Fruit fly (Drosophila melanogaster): ENCODE measurements around the gene cDIP.

cDIP gene

dm6 chr3R:21195210-21195967, 34.5 kb upstream of the cDIP start:
- peak; percentile 18 for TF ChIP-seq ey (GFP tag; optimal IDR thresholded peaks at IDR 0.05)
- no peak for TF ChIP-seq tai (GFP tag; optimal IDR thresholded peaks at IDR 0.05)
- TF ChIP-seq h (GFP tag; optimal IDR thresholded peaks at IDR 0.05): peak; percentile 18
- no peak for TF ChIP-seq jim (GFP tag; optimal IDR thresholded peaks at IDR 0.05)
- no peak for TF ChIP-seq Rel (GFP tag; optimal IDR thresholded peaks at IDR 0.05)
- TF ChIP-seq Rel (tag; optimal IDR thresholded peaks at IDR 0.05): no peak
- TF ChIP-seq Sp1 (GFP tag; optimal IDR thresholded peaks at IDR 0.05): no peak
- peak; percentile 3 for TF ChIP-seq rgr (GFP tag; optimal IDR thresholded peaks at IDR 0.05)
- TF ChIP-seq br (GFP tag; optimal IDR thresholded peaks at IDR 0.05): peak; percentile 10
- TF ChIP-seq Mio (GFP tag; optimal IDR thresholded peaks at IDR 0.05): no peak
- no peak for TF ChIP-seq HLH106 (tag; optimal IDR thresholded peaks at IDR 0.05)
- TF ChIP-seq OdsH (GFP tag; optimal IDR thresholded peaks at IDR 0.05): no peak
- TF ChIP-seq brk (GFP tag; optimal IDR thresholded peaks at IDR 0.05): no peak
- no peak for TF ChIP-seq Hnf4 (GFP tag; optimal IDR thresholded peaks at IDR 0.05)
- peak in 1 of 2 experiments; percentile 32 for TF ChIP-seq foxo (GFP tag; optimal IDR thresholded peaks at IDR 0.05)

DNA sequence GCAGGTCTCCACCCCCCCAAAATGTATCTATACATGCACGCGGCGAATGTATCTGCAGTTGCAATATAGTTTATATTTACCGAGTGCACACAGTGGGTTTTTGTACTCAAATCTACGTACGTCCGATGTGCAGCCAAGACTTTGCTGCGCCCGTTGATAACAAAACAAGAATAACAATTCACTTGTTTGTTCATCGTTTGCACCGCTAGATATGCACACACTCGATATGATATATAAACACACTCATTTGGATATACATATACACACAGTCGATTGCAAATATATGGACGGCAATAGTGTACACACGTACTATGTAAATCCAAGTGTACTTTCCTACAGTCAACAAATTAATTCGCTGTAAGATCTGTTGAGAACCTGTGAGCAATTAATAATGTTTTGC, 32.9 kb upstream of the cDIP start:
- no peak for TF ChIP-seq Dif (GFP tag; optimal IDR thresholded peaks at IDR 0.05; ENCODE audit: partially characterized antibody)
- no peak for TF ChIP-seq jim (GFP tag; optimal IDR thresholded peaks at IDR 0.05)
- TF ChIP-seq foxo (GFP tag; optimal IDR thresholded peaks at IDR 0.05): no peak
- no peak for TF ChIP-seq woc (GFP tag; optimal IDR thresholded peaks at IDR 0.05)
- no peak for TF ChIP-seq CG32264 (GFP tag; optimal IDR thresholded peaks at IDR 0.05)
- no peak for TF ChIP-seq h (GFP tag; optimal IDR thresholded peaks at IDR 0.05)
- TF ChIP-seq Hnf4 (GFP tag; optimal IDR thresholded peaks at IDR 0.05): no peak
- no peak for TF ChIP-seq usp (GFP tag; optimal IDR thresholded peaks at IDR 0.05)

- no peak for TF ChIP-seq Mio (GFP tag; optimal IDR thresholded peaks at IDR 0.05)
- TF ChIP-seq h (GFP tag; optimal IDR thresholded peaks at IDR 0.05): no peak
- TF ChIP-seq CrebA (GFP tag; optimal IDR thresholded peaks at IDR 0.05; ENCODE audit: borderline replicate concordance): no peak
- no peak for TF ChIP-seq dl (GFP tag; optimal IDR thresholded peaks at IDR 0.05; ENCODE audit: insufficient read depth in 1 of 2, partially characterized antibody in 2 of 2)
- no peak for TF ChIP-seq HLH106 (tag; optimal IDR thresholded peaks at IDR 0.05)
- no peak for TF ChIP-seq jim (GFP tag; optimal IDR thresholded peaks at IDR 0.05)
- TF ChIP-seq Hr83 (GFP tag; optimal IDR thresholded peaks at IDR 0.05; ENCODE audit: poor library complexity, severe bottlenecking): no peak
- TF ChIP-seq Abd-B (GFP tag; optimal IDR thresholded peaks at IDR 0.05): no peak
- no peak for TF ChIP-seq lola (GFP tag; optimal IDR thresholded peaks at IDR 0.05)
- no peak for TF ChIP-seq br (GFP tag; optimal IDR thresholded peaks at IDR 0.05)
- no peak for TF ChIP-seq Hnf4 (GFP tag; optimal IDR thresholded peaks at IDR 0.05)
- no peak for TF ChIP-seq CG9705 (GFP tag; optimal IDR thresholded peaks at IDR 0.05)
- TF ChIP-seq Sp1 (GFP tag; optimal IDR thresholded peaks at IDR 0.05): no peak
- TF ChIP-seq CG32264 (GFP tag; optimal IDR thresholded peaks at IDR 0.05): no peak
- TF ChIP-seq brk (GFP tag; optimal IDR thresholded peaks at IDR 0.05): no peak
- no peak for TF ChIP-seq OdsH (GFP tag; optimal IDR thresholded peaks at IDR 0.05)
- TF ChIP-seq sage (GFP tag; optimal IDR thresholded peaks at IDR 0.05): no peak
- no peak for TF ChIP-seq woc (GFP tag; optimal IDR thresholded peaks at IDR 0.05)
- no peak for TF ChIP-seq N (GFP tag; optimal IDR thresholded peaks at IDR 0.05)
These were observed 31.4 kb upstream of the cDIP start for dm6 chr3R:21192267-21192666.

- TF ChIP-seq h (GFP tag; optimal IDR thresholded peaks at IDR 0.05): peak; percentile 14
- peak; percentile 45 for TF ChIP-seq CrebA (GFP tag; optimal IDR thresholded peaks at IDR 0.05; ENCODE audit: borderline replicate concordance)
- TF ChIP-seq dl (GFP tag; optimal IDR thresholded peaks at IDR 0.05; ENCODE audit: insufficient read depth in 1 of 2, partially characterized antibody in 2 of 2): peak in 1 of 2 experiments; percentile 55
- TF ChIP-seq Myc (optimal IDR thresholded peaks at IDR 0.05): no peak
- TF ChIP-seq foxo (GFP tag; optimal IDR thresholded peaks at IDR 0.05): no peak
- no peak for TF ChIP-seq dsf (GFP tag; optimal IDR thresholded peaks at IDR 0.05; ENCODE audit: borderline replicate concordance)
- TF ChIP-seq sage (GFP tag; optimal IDR thresholded peaks at IDR 0.05): peak; percentile 16
- TF ChIP-seq Dif (GFP tag; optimal IDR thresholded peaks at IDR 0.05; ENCODE audit: partially characterized antibody): peak; percentile 70
- TF ChIP-seq GATAd (GFP tag; optimal IDR thresholded peaks at IDR 0.05): no peak
- TF ChIP-seq Hr78 (GFP tag; optimal IDR thresholded peaks at IDR 0.05): no peak
- peak; percentile 65 for TF ChIP-seq psq (GFP tag; optimal IDR thresholded peaks at IDR 0.05)
- no peak for TF ChIP-seq Jra (GFP tag; optimal IDR thresholded peaks at IDR 0.05)
- no peak for TF ChIP-seq CG32264 (GFP tag; optimal IDR thresholded peaks at IDR 0.05)
- no peak for TF ChIP-seq fru (GFP tag; optimal IDR thresholded peaks at IDR 0.05)
- TF ChIP-seq rgr (GFP tag; optimal IDR thresholded peaks at IDR 0.05): no peak
- TF ChIP-seq jim (GFP tag; optimal IDR thresholded peaks at IDR 0.05): peak; percentile 78
- peak; percentile 68 for TF ChIP-seq brk (GFP tag; optimal IDR thresholded peaks at IDR 0.05)
- no peak for TF ChIP-seq Abd-B (GFP tag; optimal IDR thresholded peaks at IDR 0.05)
- TF ChIP-seq Hnf4 (GFP tag; optimal IDR thresholded peaks at IDR 0.05): no peak
- TF ChIP-seq Sp1 (GFP tag; optimal IDR thresholded peaks at IDR 0.05): peak; percentile 16
These were observed 30.0 kb upstream of the cDIP start for dm6 chr3R:21190797-21191401.
